Worm (Caenorhabditis elegans): ENCODE measurements around the gene C25D7.15.
"Not testable (repeated sequence)": the region's sequence is repeated elsewhere in the genome, so short reads cannot be mapped to it uniquely, and the experiment has no call there.

Gene C25D7.15

DNA sequence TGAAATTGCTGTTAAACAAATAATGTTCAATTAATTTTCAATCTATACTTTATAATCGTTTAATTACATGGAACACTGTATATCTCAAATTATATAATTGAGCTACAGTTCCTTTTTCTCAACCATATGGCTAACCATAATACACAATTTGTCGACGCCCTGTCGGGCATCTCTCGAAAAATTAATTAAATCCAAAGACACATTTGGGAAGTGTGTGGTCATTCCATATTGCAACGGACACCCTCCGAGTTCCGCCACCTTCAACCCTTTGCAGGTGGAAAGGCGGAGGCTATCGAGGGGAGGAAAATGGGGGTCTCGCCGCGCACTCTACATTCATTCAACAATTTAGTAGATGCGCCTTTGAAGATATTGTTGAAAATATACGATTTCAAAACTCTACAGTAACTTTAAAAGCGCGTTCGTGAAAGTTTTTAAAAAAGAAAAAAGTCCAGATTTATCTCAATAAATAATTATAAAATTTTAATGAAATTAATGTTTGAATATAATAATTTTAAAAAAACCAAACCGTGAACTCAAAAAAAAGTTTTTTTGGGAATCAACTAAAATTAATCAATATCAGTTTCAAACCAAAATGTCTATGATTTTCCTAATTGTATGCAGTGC lies 30.6 kb upstream of the C25D7.15 start, which contains the start of gene F14H8.8 (continued):
- no peak for TF ChIP-seq nhr-42 (GFP tag; IDR thresholded peaks at IDR 0.05)
- no peak for TF ChIP-seq ces-1 (GFP tag; optimal IDR thresholded peaks at IDR 0.05)
- no peak for TF ChIP-seq madf-5 (GFP tag; IDR thresholded peaks at IDR 0.05)
- TF ChIP-seq madf-9 (GFP tag; conservative IDR thresholded peaks at IDR 0.05) = no peak
- TF ChIP-seq arid-1 (GFP tag; conservative IDR thresholded peaks at IDR 0.05) = peak; percentile 31; the same call in 1 of the 2 replicates
- TF ChIP-seq F10B5.3 (tag; optimal IDR thresholded peaks at IDR 0.05) = no peak
- TF ChIP-seq nhr-76 (tag; optimal IDR thresholded peaks at IDR 0.05) = no peak
- TF ChIP-seq mxl-3 (GFP tag; optimal IDR thresholded peaks at IDR 0.05) = no peak
- no peak for TF ChIP-seq jun-1 (tag; optimal IDR thresholded peaks at IDR 0.05)
- peak; percentile 9 for TF ChIP-seq duxl-1 (tag; optimal IDR thresholded peaks at IDR 0.05; ENCODE audit: poor library complexity)
- peak; percentile 77 for TF ChIP-seq snpc-4 (tag; optimal IDR thresholded peaks at IDR 0.05)

DNA sequence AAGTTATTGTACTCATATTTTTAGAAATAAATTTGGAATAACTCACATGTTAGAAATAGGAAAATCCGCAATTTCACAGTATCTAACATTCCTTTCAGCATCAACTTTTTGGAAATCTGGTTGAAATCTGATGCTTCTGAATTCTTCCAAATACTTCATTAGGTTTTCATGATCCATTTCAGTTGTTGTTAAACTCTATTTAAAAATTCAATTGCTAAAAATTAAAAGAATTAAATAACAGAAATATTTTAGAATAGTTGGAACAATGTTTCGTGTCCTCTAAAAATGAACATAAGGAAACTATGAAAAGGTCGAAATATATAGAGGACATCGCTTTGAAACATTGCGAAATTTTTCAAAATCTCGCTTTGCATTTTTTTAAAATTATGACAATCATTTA lies 28.2 kb upstream of the C25D7.15 start, which contains the start of gene cng-1:
TSS of gene cng-1 (minus strand) at position 101 of the 400 bp plus-strand sequence.
- TF ChIP-seq ctbp-1 (GFP tag; IDR thresholded peaks at IDR 0.05); pha-4 (GFP tag; IDR thresholded peaks at IDR 0.05); pha-4 (tag; optimal IDR thresholded peaks at IDR 0.05); nhr-25 (tag; optimal IDR thresholded peaks at IDR 0.05; ENCODE audit: borderline replicate concordance, insufficient read depth): not testable (repeated sequence)

DNA sequence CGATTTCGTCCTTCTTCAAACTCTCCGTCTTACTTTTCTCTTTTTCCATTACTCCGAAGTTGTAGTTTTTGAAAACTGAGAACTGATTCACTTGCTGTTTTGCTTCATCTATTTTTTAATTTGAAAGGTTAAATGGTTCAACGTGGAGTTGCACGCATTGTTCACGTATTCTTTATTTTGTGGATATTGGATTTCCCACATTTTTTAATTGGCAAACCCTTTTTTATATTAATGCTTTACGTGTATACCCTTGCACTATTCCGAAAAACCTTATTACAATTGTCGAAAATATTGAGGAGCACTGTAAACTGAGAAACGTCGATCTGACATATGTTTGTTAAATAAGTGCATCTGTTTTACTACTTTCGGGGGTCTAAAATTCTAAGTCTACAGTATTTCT lies 22.8 kb upstream of the C25D7.15 start, which contains the start of gene melo-3:
TSS of gene melo-3 (minus strand) at position 101 of the 400 bp plus-strand sequence.
- TF ChIP-seq dmd-9 (GFP tag; IDR thresholded peaks at IDR 0.05); fos-1 (tag; optimal IDR thresholded peaks at IDR 0.05); vab-7 (GFP tag; IDR thresholded peaks at IDR 0.05): not testable (repeated sequence)

DNA sequence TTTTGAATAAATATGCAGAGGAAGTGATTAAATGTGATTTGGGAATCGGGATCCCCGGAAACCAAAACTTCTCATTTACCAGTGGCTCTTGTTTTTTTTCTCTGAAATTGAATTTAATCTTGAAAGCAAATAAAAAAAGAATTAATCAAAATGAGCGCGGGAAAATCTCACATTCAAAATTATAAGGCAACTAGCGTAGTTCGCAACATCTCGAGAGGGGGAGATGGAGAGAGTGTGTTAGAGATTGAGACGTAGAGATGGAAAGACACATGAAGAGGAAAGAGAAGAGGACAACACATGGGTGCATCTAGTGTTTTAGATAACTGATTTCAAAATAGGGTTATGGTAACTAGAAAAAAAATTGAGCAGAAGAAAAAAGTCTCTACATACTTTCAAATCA lies 11.5 kb upstream of the C25D7.15 start, which contains the start of gene sdc-3:
TSS of gene sdc-3 (minus strand) at position 101 of the 400 bp plus-strand sequence.
- TF ChIP-seq lin-15B (tag; optimal IDR thresholded peaks at IDR 0.05) (no peak), mxl-3 (GFP tag; optimal IDR thresholded peaks at IDR 0.05) (peak; percentile 19), daf-12 (tag; optimal IDR thresholded peaks at IDR 0.05) (no peak), nhr-28 (tag; optimal IDR thresholded peaks at IDR 0.05) (peak; percentile 32), daf-16 (GFP tag; optimal IDR thresholded peaks at IDR 0.05) (no peak), daf-16 (tag; optimal IDR thresholded peaks at IDR 0.05) (peak; percentile 14), aha-1 (tag) (peak; percentile 73)

DNA sequence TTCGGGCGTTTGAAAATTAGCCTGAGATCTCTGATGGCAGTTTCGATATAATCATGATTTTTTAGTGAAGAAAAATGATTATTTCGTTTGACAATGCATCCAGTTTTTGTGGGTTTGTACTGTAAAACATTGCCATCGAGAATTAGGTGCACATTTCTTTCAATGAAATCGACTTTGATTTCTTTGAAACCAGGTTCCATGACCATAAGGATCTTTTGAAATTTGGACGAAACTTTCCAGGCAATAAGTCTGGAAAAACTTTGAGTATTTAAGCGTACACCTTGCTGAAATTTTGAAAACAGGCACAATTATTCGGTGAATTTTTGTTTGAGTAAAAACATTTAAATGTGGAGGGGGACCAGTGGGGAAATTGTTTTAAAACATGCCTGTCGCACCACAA lies 7.9 kb upstream of the C25D7.15 start:
- TF ChIP-seq aha-1 (tag) = peak; percentile 91
- no peak for TF ChIP-seq ceh-44 (GFP tag; IDR thresholded peaks at IDR 0.05)
- no peak for TF ChIP-seq nhr-48 (tag; optimal IDR thresholded peaks at IDR 0.05)

DNA sequence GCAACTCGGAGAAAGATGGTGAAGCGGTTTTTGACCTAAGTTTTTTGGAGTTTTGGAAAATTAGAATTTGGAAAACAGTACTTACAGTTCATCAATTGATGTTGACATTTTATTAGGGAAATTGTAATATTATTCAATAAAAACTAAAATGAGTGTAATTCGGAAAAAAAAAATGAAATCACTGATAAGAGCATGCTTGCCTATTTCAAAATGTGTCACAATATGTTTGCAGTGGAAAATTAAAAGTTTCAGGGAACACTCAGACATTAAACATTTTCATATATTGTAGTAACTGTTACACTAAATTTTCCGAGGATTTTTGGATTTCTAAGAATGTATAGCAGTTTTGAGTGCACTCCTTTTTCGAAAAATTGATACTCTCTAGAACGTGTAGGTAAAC lies 7.2 kb upstream of the C25D7.15 start, which contains the start of the genes fbxa-82 and C25D7.5:
TSS of gene fbxa-82 (minus strand) at position 163 of the 400 bp plus-strand sequence.
TSS of gene C25D7.5 (plus strand) at position 283 of the 400 bp plus-strand sequence.
- TF ChIP-seq hlh-11 (tag; optimal IDR thresholded peaks at IDR 0.05) = no peak
- no peak for TF ChIP-seq lin-38 (GFP tag; IDR thresholded peaks at IDR 0.05)
- no peak for TF ChIP-seq ces-1 (GFP tag; optimal IDR thresholded peaks at IDR 0.05)
- TF ChIP-seq jun-1 (tag; optimal IDR thresholded peaks at IDR 0.05) = no peak
- TF ChIP-seq set-16 (GFP tag; IDR thresholded peaks at IDR 0.05) = no peak
- no peak for TF ChIP-seq nhr-6 (tag; optimal IDR thresholded peaks at IDR 0.05)
- TF ChIP-seq zip-2 (tag; optimal IDR thresholded peaks at IDR 0.05) = peak; percentile 82
- no peak for TF ChIP-seq unc-62 (GFP tag; optimal IDR thresholded peaks at IDR 0.05 in 1 of 2)
- TF ChIP-seq unc-62 (tag; optimal IDR thresholded peaks at IDR 0.05) = no peak
- no peak for TF ChIP-seq F10B5.3 (tag; optimal IDR thresholded peaks at IDR 0.05)
- TF ChIP-seq nhr-41 (GFP tag; IDR thresholded peaks at IDR 0.05) = no peak
- no peak for TF ChIP-seq dpl-1 (GFP tag; optimal IDR thresholded peaks at IDR 0.05)
- TF ChIP-seq pqm-1 (tag; optimal IDR thresholded peaks at IDR 0.05) = peak; percentile 24
- no peak for TF ChIP-seq ama-1 (optimal IDR thresholded peaks at IDR 0.05)
- TF ChIP-seq nhr-28 (tag; optimal IDR thresholded peaks at IDR 0.05) = peak; percentile 43
- no peak for TF ChIP-seq nhr-10 (tag; optimal IDR thresholded peaks at IDR 0.05)
- no peak for TF ChIP-seq aly-2 (tag; optimal IDR thresholded peaks at IDR 0.05)
- no peak for TF ChIP-seq ceh-82 (tag; optimal IDR thresholded peaks at IDR 0.05)
- TF ChIP-seq hlh-30 (tag; optimal IDR thresholded peaks at IDR 0.05; ENCODE audit: insufficient read depth) = no peak
- no peak for TF ChIP-seq nhr-111 (GFP tag; optimal IDR thresholded peaks at IDR 0.05)
- no peak for TF ChIP-seq skn-1 (tag; optimal IDR thresholded peaks at IDR 0.05)
